Fruit fly (Drosophila melanogaster): Measurements from ENCODE around the gene NTPase.

The NTPase gene

DNA sequence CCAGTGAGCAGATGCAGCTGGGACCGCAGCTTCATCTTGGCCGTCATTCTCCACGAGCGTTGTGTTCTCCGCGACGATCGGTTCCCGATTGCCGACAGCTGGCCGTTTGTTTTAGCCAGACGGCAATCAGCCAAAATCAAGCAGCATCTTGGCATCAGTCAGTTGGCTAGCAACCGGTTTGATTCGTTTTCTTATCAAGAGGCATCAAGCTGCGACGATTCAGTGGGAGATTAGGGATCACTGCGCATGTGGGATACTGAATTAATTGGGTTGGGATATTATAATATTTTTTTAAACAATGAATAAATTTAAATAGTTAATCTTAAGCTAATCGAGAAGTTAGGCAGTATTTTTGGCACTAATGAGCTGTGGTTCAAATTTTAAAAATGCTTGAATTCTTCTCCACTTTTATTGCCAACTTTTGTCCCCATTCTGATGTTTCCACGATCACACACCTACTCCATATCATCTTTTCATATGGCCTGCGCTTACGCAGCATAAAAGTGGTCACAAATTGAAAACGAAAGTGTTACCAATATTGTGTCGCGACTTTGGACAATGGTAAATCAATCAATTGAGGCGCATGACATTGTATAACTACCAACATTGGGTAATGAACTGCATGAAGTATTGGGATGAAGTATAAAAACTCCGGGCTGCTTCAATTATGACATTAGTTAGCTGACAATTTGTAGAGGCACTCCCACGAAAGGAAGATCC is 47.7 kb downstream of the NTPase start, which contains the start of the genes CG3119 and Cpr23B:
TSS of gene CG3119 (minus strand) at position 92 of the 720 bp plus-strand sequence.
TSS of gene Cpr23B (plus strand) at position 670 of the 720 bp plus-strand sequence.
- TF ChIP-seq vvl (GFP tag; IDR thresholded peaks at IDR 0.05) (peak; percentile 29; the same call in 1 of the 2 replicates), Deaf1 (tag; optimal IDR thresholded peaks at IDR 0.05) (peak; percentile 44), esg (GFP tag; conservative IDR thresholded peaks at IDR 0.05) (no peak), disco-r (GFP tag; optimal IDR thresholded peaks at IDR 0.05) (no peak), CG8089 (GFP tag; optimal IDR thresholded peaks at IDR 0.05) (no peak), CG12769 (tag; optimal IDR thresholded peaks at IDR 0.05) (peak; percentile 79), abd-A (tag; optimal IDR thresholded peaks at IDR 0.05) (peak; percentile 40), chinmo (GFP tag; IDR thresholded peaks at IDR 0.05; ENCODE audit: partially characterized antibody) (peak; percentile 51; the same call in 1 of the 4 replicates), CG13894 (tag; optimal IDR thresholded peaks at IDR 0.05) (peak; percentile 12), grn (GFP tag; optimal IDR thresholded peaks at IDR 0.05) (peak; percentile 85), Blimp-1 (GFP tag; optimal IDR thresholded peaks at IDR 0.05) (peak; percentile 56), Hmr (GFP tag; optimal IDR thresholded peaks at IDR 0.05) (no peak)

Data from whole organism, embryonic.